Fruit fly (Drosophila melanogaster): ENCODE results near the gene S1P.

Gene S1P

dm6 chr3L:21636265-21636993 is 19.3 kb upstream of the S1P start, which contains the start of gene CG32444:
TSS of gene CG32444 (plus strand) at chr3L:21636947.
- TF ChIP-seq cic (GFP tag; optimal IDR thresholded peaks at IDR 0.05), result peak; percentile 71
- no peak for TF ChIP-seq kay (GFP tag; ENCODE audit: borderline replicate concordance)
- peak; percentile 37 for TF ChIP-seq Mnt (GFP tag; optimal IDR thresholded peaks at IDR 0.05)
- TF ChIP-seq pad (GFP tag; optimal IDR thresholded peaks at IDR 0.05), result peak; percentile 33
- no peak for TF ChIP-seq Crg-1 (GFP tag; optimal IDR thresholded peaks at IDR 0.05)
- no peak for TF ChIP-seq tj (GFP tag; optimal IDR thresholded peaks at IDR 0.05)
- no peak for TF ChIP-seq cnc (optimal IDR thresholded peaks at IDR 0.05)
- no peak for TF ChIP-seq CG14711 (tag; optimal IDR thresholded peaks at IDR 0.05)
- TF ChIP-seq CG33017 (tag; optimal IDR thresholded peaks at IDR 0.05), result peak; percentile 8
- peak; percentile 65 for TF ChIP-seq CG12768 (GFP tag; optimal IDR thresholded peaks at IDR 0.05)
- TF ChIP-seq Hr96 (GFP tag; optimal IDR thresholded peaks at IDR 0.05), result no peak
- peak; percentile 37 for TF ChIP-seq CG7045 (GFP tag; optimal IDR thresholded peaks at IDR 0.05)
- no peak for TF ChIP-seq ovo (GFP tag; optimal IDR thresholded peaks at IDR 0.05)
- no peak for TF ChIP-seq CG1620 (GFP tag; optimal IDR thresholded peaks at IDR 0.05)
- peak; percentile 17 for TF ChIP-seq CG7101 (tag; optimal IDR thresholded peaks at IDR 0.05)

dm6 chr3L:21635208-21635607 is 18.0 kb upstream of the S1P start, which contains the start of gene ORMDL:
TSS of gene ORMDL (plus strand) at chr3L:21635305.
- TF ChIP-seq CG12768 (GFP tag; optimal IDR thresholded peaks at IDR 0.05) (no peak), CG7045 (GFP tag; optimal IDR thresholded peaks at IDR 0.05) (no peak), Mnt (GFP tag; optimal IDR thresholded peaks at IDR 0.05) (no peak), bab1 (GFP tag; optimal IDR thresholded peaks at IDR 0.05) (no peak), Crg-1 (GFP tag; optimal IDR thresholded peaks at IDR 0.05) (no peak), CG33017 (tag; optimal IDR thresholded peaks at IDR 0.05) (no peak), CG5204 (GFP tag; optimal IDR thresholded peaks at IDR 0.05) (no peak), CG14711 (tag; optimal IDR thresholded peaks at IDR 0.05) (no peak), pad (GFP tag; optimal IDR thresholded peaks at IDR 0.05) (no peak), cic (GFP tag; optimal IDR thresholded peaks at IDR 0.05) (no peak), ovo (GFP tag; optimal IDR thresholded peaks at IDR 0.05) (no peak), CG7101 (tag; optimal IDR thresholded peaks at IDR 0.05) (no peak), CG11617 (GFP tag; optimal IDR thresholded peaks at IDR 0.05) (no peak), Clk (GFP tag; optimal IDR thresholded peaks at IDR 0.05) (no peak)

- TF ChIP-seq bab1 (GFP tag; optimal IDR thresholded peaks at IDR 0.05) (peak; percentile 16), CG33017 (tag; optimal IDR thresholded peaks at IDR 0.05) (no peak)
These were observed 17.0 kb upstream of the S1P start, which contains the start of gene MED1 for dm6 chr3L:21634152-21634689. TSS of gene MED1 (minus strand) at chr3L:21634446.

dm6 chr3L:21626036-21626614 is 8.9 kb upstream of the S1P start:
- no peak for TF ChIP-seq CG7045 (GFP tag; optimal IDR thresholded peaks at IDR 0.05)
- TF ChIP-seq ovo (GFP tag; optimal IDR thresholded peaks at IDR 0.05), result no peak
- TF ChIP-seq cic (GFP tag; optimal IDR thresholded peaks at IDR 0.05), result no peak
- peak; percentile 10 for TF ChIP-seq tj (GFP tag; optimal IDR thresholded peaks at IDR 0.05)
- TF ChIP-seq CG12768 (GFP tag; optimal IDR thresholded peaks at IDR 0.05), result no peak
- no peak for TF ChIP-seq pad (GFP tag; optimal IDR thresholded peaks at IDR 0.05)
- TF ChIP-seq Crg-1 (GFP tag; optimal IDR thresholded peaks at IDR 0.05), result no peak
- TF ChIP-seq CG11617 (GFP tag; optimal IDR thresholded peaks at IDR 0.05), result no peak
- no peak for TF ChIP-seq cnc (optimal IDR thresholded peaks at IDR 0.05)
- no peak for TF ChIP-seq CG33017 (tag; optimal IDR thresholded peaks at IDR 0.05)
- peak; percentile 76 for TF ChIP-seq kay (GFP tag; ENCODE audit: borderline replicate concordance)
- no peak for TF ChIP-seq CG14711 (tag; optimal IDR thresholded peaks at IDR 0.05)
- no peak for TF ChIP-seq CG5204 (GFP tag; optimal IDR thresholded peaks at IDR 0.05)
- TF ChIP-seq CG7101 (tag; optimal IDR thresholded peaks at IDR 0.05), result no peak
- TF ChIP-seq Clk (GFP tag; optimal IDR thresholded peaks at IDR 0.05), result no peak
- no peak for TF ChIP-seq Mnt (GFP tag; optimal IDR thresholded peaks at IDR 0.05)
- no peak for TF ChIP-seq CG1620 (GFP tag; optimal IDR thresholded peaks at IDR 0.05)

- no peak for TF ChIP-seq CG7045 (GFP tag; optimal IDR thresholded peaks at IDR 0.05)
- no peak for TF ChIP-seq CG12768 (GFP tag; optimal IDR thresholded peaks at IDR 0.05)
- no peak for TF ChIP-seq CG14711 (tag; optimal IDR thresholded peaks at IDR 0.05)
- TF ChIP-seq CG7101 (tag; optimal IDR thresholded peaks at IDR 0.05), result no peak
- TF ChIP-seq Clk (GFP tag; optimal IDR thresholded peaks at IDR 0.05), result no peak
These were observed 8.4 kb upstream of the S1P start, which contains the start of the genes CG7166 and Alg11 for dm6 chr3L:21625547-21625946. TSS of gene CG7166 (minus strand) at chr3L:21625647. TSS of gene Alg11 (plus strand) at chr3L:21625806.

- no peak for TF ChIP-seq CG5204 (GFP tag; optimal IDR thresholded peaks at IDR 0.05)
- TF ChIP-seq CG7101 (tag; optimal IDR thresholded peaks at IDR 0.05), result no peak
- TF ChIP-seq CG11617 (GFP tag; optimal IDR thresholded peaks at IDR 0.05), result no peak
- TF ChIP-seq CG14711 (tag; optimal IDR thresholded peaks at IDR 0.05), result no peak
- TF ChIP-seq CG7045 (GFP tag; optimal IDR thresholded peaks at IDR 0.05), result no peak
- no peak for TF ChIP-seq kay (GFP tag; ENCODE audit: borderline replicate concordance)
- TF ChIP-seq tj (GFP tag; optimal IDR thresholded peaks at IDR 0.05), result no peak
- TF ChIP-seq CG12768 (GFP tag; optimal IDR thresholded peaks at IDR 0.05), result no peak
- TF ChIP-seq Crg-1 (GFP tag; optimal IDR thresholded peaks at IDR 0.05), result no peak
- TF ChIP-seq Hr96 (GFP tag; optimal IDR thresholded peaks at IDR 0.05), result no peak
- no peak for TF ChIP-seq cic (GFP tag; optimal IDR thresholded peaks at IDR 0.05)
- no peak for TF ChIP-seq toe (GFP tag; optimal IDR thresholded peaks at IDR 0.05)
- TF ChIP-seq Mnt (GFP tag; optimal IDR thresholded peaks at IDR 0.05), result no peak
- TF ChIP-seq Clk (GFP tag; optimal IDR thresholded peaks at IDR 0.05), result no peak
- TF ChIP-seq CG1620 (GFP tag; optimal IDR thresholded peaks at IDR 0.05), result no peak
- no peak for TF ChIP-seq pad (GFP tag; optimal IDR thresholded peaks at IDR 0.05)
These were observed 6.6 kb downstream of the S1P start for dm6 chr3L:21610535-21610934.

Measured in whole organism, adult.